Worm (Caenorhabditis elegans): Measurements from ENCODE around the gene F20D12.12.

Gene F20D12.12

DNA sequence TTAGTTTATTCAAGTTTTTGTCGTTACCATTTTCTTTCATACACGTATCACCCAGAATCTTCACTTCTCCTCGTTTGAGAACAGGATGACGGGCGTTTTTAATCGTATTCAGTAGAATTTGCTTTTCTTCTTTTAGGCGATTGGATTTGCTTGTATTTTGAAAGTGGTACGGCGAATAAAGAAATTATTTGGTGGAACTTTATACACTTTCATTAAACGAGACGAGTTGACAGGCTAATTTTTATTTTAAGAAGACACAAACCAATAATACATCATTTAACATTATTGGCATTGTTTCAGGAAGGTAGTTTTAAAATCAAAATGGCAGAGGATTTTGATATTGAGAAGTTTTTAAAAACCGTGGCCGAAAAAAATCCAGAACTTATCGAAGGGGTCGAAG, 32.2 kb upstream of the F20D12.12 start, which contains the start of gene C49H3.4:
Gene C49H3.4, plus strand, starts transcription at position 301 of the 400 bp plus-strand sequence.
- TF ChIP-seq ama-1 (optimal IDR thresholded peaks at IDR 0.05), result peak; percentile 38
- no peak for TF ChIP-seq ceh-28 (tag; optimal IDR thresholded peaks at IDR 0.05)
- peak; percentile 69 for TF ChIP-seq aha-1 (tag)
- TF ChIP-seq T20F7.1 (GFP tag; optimal IDR thresholded peaks at IDR 0.05), result peak; percentile 8
- TF ChIP-seq zip-2 (tag; optimal IDR thresholded peaks at IDR 0.05), result no peak
- no peak for TF ChIP-seq Y75B8A.6 (GFP tag; IDR thresholded peaks at IDR 0.05)
- TF ChIP-seq saeg-2 (GFP tag; IDR thresholded peaks at IDR 0.05), result no peak
- no peak for TF ChIP-seq sdz-12 (GFP tag; optimal IDR thresholded peaks at IDR 0.05)

DNA sequence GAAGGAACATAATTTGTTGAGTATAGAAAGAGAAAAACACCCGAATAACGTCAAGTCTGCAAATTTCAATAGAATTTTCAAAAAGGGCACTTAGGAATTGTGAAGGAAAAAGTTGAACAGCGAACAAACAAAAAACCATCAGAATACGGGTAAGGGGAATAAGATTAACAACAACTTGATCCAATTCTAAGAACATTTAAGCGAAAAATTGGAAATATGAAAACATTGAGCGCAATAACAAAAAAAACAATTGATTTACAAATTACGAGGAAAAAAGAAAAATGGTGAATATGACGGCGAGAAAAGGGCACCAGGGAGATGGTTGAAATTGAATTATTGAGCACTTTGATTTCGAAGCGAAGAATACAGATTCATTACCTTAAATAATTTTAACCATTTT, 30.3 kb upstream of the F20D12.12 start:
- TF ChIP-seq unc-62 (GFP tag; optimal IDR thresholded peaks at IDR 0.05 in 1 of 2) (peak in 1 of 2 experiments; percentile 90), unc-62 (tag; optimal IDR thresholded peaks at IDR 0.05) (no peak), aha-1 (tag) (peak; percentile 90), T26A8.4 (GFP tag; IDR thresholded peaks at IDR 0.05) (no peak)

DNA sequence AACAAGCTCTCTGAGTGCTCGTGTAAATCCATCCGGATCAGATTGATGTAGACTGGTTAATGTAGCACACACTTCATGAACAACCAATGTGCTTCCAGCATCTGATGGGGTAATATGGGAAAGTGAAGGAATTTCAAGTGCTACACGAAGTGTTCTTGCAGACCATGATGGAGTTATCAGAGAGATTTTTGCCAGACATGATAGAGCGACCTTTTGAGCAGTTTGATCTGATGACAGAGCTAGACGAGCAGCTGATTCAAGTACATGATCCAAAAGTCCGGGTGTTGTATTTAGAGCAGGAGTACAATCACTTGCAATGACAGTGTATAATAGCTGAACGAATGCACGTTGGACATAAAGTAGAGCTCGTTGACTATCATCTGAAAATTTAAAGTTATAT, 29.4 kb upstream of the F20D12.12 start:
- TF ChIP-seq php-3 (GFP tag; IDR thresholded peaks at IDR 0.05) (no peak), ztf-7 (tag; optimal IDR thresholded peaks at IDR 0.05) (no peak), aly-2 (tag; optimal IDR thresholded peaks at IDR 0.05) (no peak), nhr-25 (tag; optimal IDR thresholded peaks at IDR 0.05; ENCODE audit: borderline replicate concordance, insufficient read depth) (no peak), aha-1 (tag) (peak; percentile 95), nhr-41 (GFP tag; IDR thresholded peaks at IDR 0.05) (no peak), mxl-2 (GFP tag; conservative IDR thresholded peaks at IDR 0.05) (no peak), snpc-1.2 (GFP tag; IDR thresholded peaks at IDR 0.05) (no peak), tra-1 (GFP tag; IDR thresholded peaks at IDR 0.05) (no peak), ceh-32 (tag; optimal IDR thresholded peaks at IDR 0.05; ENCODE audit: poor library complexity) (no peak), unc-62 (GFP tag; optimal IDR thresholded peaks at IDR 0.05 in 1 of 2) (peak in 1 of 2 experiments; percentile 83), unc-62 (tag; optimal IDR thresholded peaks at IDR 0.05) (no peak)

DNA sequence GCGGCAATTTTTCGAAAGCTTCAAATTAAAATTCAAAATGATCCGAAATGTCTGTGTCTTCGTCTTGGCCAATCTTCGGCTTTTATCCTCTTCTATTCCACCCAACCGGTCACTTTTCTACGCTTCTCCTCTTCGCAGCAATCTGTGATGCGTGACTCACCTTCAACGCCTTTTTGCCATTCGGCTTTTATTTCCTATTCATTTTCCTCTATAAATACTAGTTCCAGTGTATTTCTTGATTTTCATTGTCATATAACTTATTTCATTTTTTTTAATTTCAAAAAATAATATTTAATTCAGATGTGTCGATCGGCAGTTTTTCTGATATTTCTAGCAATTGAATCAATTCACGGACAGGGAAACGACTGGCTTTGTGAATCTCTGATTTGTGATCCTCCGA, 27.1 kb upstream of the F20D12.12 start, which contains the start of gene C49H3.16:
Gene C49H3.16, plus strand, starts transcription at position 301 of the 400 bp plus-strand sequence.
- peak in 1 of 2 experiments; percentile 63 for TF ChIP-seq unc-62 (GFP tag; optimal IDR thresholded peaks at IDR 0.05 in 1 of 2)
- TF ChIP-seq unc-62 (tag; optimal IDR thresholded peaks at IDR 0.05), result no peak
- no peak for TF ChIP-seq nhr-237 (tag; optimal IDR thresholded peaks at IDR 0.05)

DNA sequence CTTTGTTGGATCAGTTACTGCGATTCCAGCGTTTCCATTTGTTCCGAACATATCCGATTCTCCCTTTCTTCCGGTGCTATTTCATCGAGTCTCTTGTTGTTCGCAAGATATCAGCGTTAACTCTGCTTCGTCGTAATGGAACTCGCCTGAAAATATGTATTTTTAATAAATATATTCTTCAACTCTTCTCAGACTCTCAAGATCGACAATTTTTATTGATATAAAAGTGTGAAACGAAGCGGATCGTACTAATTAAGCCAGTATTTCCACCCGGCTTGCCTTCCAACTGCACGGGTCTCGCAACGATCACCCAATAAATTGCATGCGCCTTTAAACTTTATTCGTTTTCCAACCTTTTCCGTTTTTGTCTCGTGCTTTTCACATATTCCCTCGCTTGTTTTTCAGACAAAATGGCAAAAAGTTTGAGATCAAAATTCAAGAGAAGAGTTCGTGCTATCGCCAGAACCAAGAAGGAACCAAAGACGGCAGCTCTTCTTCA, 23.2 kb upstream of the F20D12.12 start, which contains the start of the genes xpo-3 and C49H3.3:
Gene xpo-3, minus strand, starts transcription at position 51 of the 499 bp plus-strand sequence.
Gene C49H3.3, plus strand, starts transcription at position 369 of the 499 bp plus-strand sequence.
- TF ChIP-seq aha-1 (tag), result peak; percentile 51
- TF ChIP-seq ceh-82 (tag; optimal IDR thresholded peaks at IDR 0.05), result no peak
- TF ChIP-seq F44E2.7 (GFP tag; IDR thresholded peaks at IDR 0.05), result no peak
- peak; percentile 10 for TF ChIP-seq nhr-28 (tag; optimal IDR thresholded peaks at IDR 0.05)
- no peak for TF ChIP-seq arid-1 (GFP tag; conservative IDR thresholded peaks at IDR 0.05)
- TF ChIP-seq hlh-11 (tag; optimal IDR thresholded peaks at IDR 0.05), result peak; percentile 27
- no peak for TF ChIP-seq gei-8 (GFP tag; optimal IDR thresholded peaks at IDR 0.05)
- TF ChIP-seq saeg-2 (GFP tag; IDR thresholded peaks at IDR 0.05), result no peak
- no peak for TF ChIP-seq egl-27 (tag; optimal IDR thresholded peaks at IDR 0.05)
- peak; percentile 24 for TF ChIP-seq nhr-77 (tag; optimal IDR thresholded peaks at IDR 0.05)
- no peak for TF ChIP-seq jun-1 (tag; optimal IDR thresholded peaks at IDR 0.05)
- TF ChIP-seq rbr-2 (tag; optimal IDR thresholded peaks at IDR 0.05), result peak; percentile 15
- TF ChIP-seq unc-39 (tag; optimal IDR thresholded peaks at IDR 0.05), result no peak
- no peak for TF ChIP-seq nhr-41 (GFP tag; IDR thresholded peaks at IDR 0.05)
- TF ChIP-seq attf-4 (tag; optimal IDR thresholded peaks at IDR 0.05), result no peak
- no peak for TF ChIP-seq lin-13 (GFP tag; optimal IDR thresholded peaks at IDR 0.05)
- TF ChIP-seq madf-5 (GFP tag; IDR thresholded peaks at IDR 0.05), result no peak
- no peak for TF ChIP-seq unc-62 (GFP tag; optimal IDR thresholded peaks at IDR 0.05 in 1 of 2)
- TF ChIP-seq unc-62 (tag; optimal IDR thresholded peaks at IDR 0.05), result no peak
- TF ChIP-seq madf-9 (GFP tag; conservative IDR thresholded peaks at IDR 0.05), result no peak
- no peak for TF ChIP-seq nhr-6 (tag; optimal IDR thresholded peaks at IDR 0.05)
- peak; percentile 80 for TF ChIP-seq hlh-30 (tag; optimal IDR thresholded peaks at IDR 0.05; ENCODE audit: insufficient read depth)
- TF ChIP-seq dmd-8 (GFP tag; IDR thresholded peaks at IDR 0.05), result no peak
- no peak for TF ChIP-seq lir-3 (tag; optimal IDR thresholded peaks at IDR 0.05)
- no peak for TF ChIP-seq lin-1 (GFP tag; IDR thresholded peaks at IDR 0.05)
- TF ChIP-seq nhr-25 (tag; optimal IDR thresholded peaks at IDR 0.05; ENCODE audit: borderline replicate concordance, insufficient read depth), result no peak
- TF ChIP-seq pha-4 (GFP tag; IDR thresholded peaks at IDR 0.05), result no peak
- no peak for TF ChIP-seq pha-4 (tag; optimal IDR thresholded peaks at IDR 0.05)
- TF ChIP-seq F10B5.3 (tag; optimal IDR thresholded peaks at IDR 0.05), result no peak

All from whole organism, L4 larva.